Fruit fly (Drosophila melanogaster) whole organism, adult: ENCODE measurements around the gene Kap-alpha3.

Experiments used
- CG11617 ChIP-seq: fragments of 200-800 bp; sonication (Bioruptor generic); optimal IDR thresholded peaks from 2 replicates; lab custom pipeline; 2017; ENCODE audit warnings: mild to moderate bottlenecking, missing biosample characterization, missing genetic modification reagents, missing genetic modification characterization
- CG12768 ChIP-seq: fragments of 200-800 bp; sonication (Bioruptor generic); optimal IDR thresholded peaks from 2 replicates; lab custom pipeline; 2017; ENCODE audit warnings: missing biosample characterization, missing genetic modification characterization, mild to moderate bottlenecking, moderate library complexity, missing genetic modification reagents
- CG14711 ChIP-seq: fragments of 200-800 bp; sonication (Bioruptor generic); optimal IDR thresholded peaks from 2 replicates; lab custom pipeline; 2018; ENCODE audit warnings: missing biosample characterization, mild to moderate bottlenecking, missing genetic modification characterization, moderate library complexity
- CG1620 ChIP-seq: fragments of 200-800 bp; sonication (Bioruptor generic); optimal IDR thresholded peaks from 2 replicates; lab custom pipeline; 2016; ENCODE audit warnings: missing biosample characterization, missing genetic modification characterization
- CG33017 ChIP-seq: fragments of 200-800 bp; sonication (Bioruptor generic); optimal IDR thresholded peaks from 2 replicates; lab custom pipeline; 2018; ENCODE audit warnings: missing biosample characterization, mild to moderate bottlenecking, missing genetic modification characterization, moderate library complexity
- CG5204 ChIP-seq: fragments of 200-800 bp; sonication (Bioruptor generic); optimal IDR thresholded peaks from 2 replicates; lab custom pipeline; 2016; ENCODE audit warnings: missing biosample characterization, missing genetic modification characterization
- CG7045 ChIP-seq: fragments of 200-800 bp; sonication (Bioruptor generic); optimal IDR thresholded peaks from 2 replicates; lab custom pipeline; 2017; ENCODE audit warnings: missing biosample characterization, mild to moderate bottlenecking, missing genetic modification characterization
- CG7101 ChIP-seq: fragments of 200-800 bp; sonication (Bioruptor generic); optimal IDR thresholded peaks from 2 replicates; lab custom pipeline; 2018; ENCODE audit warnings: missing biosample characterization, mild to moderate bottlenecking, missing genetic modification characterization, moderate library complexity
- Clk ChIP-seq: fragments of 200-800 bp; sonication (Bioruptor generic); optimal IDR thresholded peaks from 2 replicates; lab custom pipeline; 2017; ENCODE audit warnings: missing biosample characterization, missing genetic modification characterization
- Crg-1 ChIP-seq: fragments of 200-800 bp; sonication (Bioruptor generic); optimal IDR thresholded peaks from 2 replicates; lab custom pipeline; 2016; ENCODE audit warnings: missing biosample characterization, missing genetic modification characterization
- Hr96 ChIP-seq: fragments of 200-800 bp; sonication (Bioruptor generic); optimal IDR thresholded peaks from 2 replicates; lab custom pipeline; 2016; ENCODE audit warnings: missing biosample characterization, missing genetic modification characterization
- Mnt ChIP-seq: fragments of 200-800 bp; sonication (Bioruptor generic); optimal IDR thresholded peaks from 2 replicates; lab custom pipeline; 2016; ENCODE audit warnings: missing biosample characterization, mild to moderate bottlenecking, missing genetic modification characterization
- bab1 ChIP-seq: fragments of 200-800 bp; sonication (Bioruptor generic); optimal IDR thresholded peaks from 3 replicates; lab custom pipeline; 2019; ENCODE audit warnings: missing biosample characterization, mild to moderate bottlenecking, missing genetic modification characterization, moderate library complexity
- cic ChIP-seq: fragments of 200-800 bp; sonication (Bioruptor generic); optimal IDR thresholded peaks from 2 replicates; lab custom pipeline; 2017; ENCODE audit warnings: missing biosample characterization, mild to moderate bottlenecking, missing genetic modification characterization, moderate library complexity
- cnc ChIP-seq, 2 experiments: fragments of >200 bp; optimal IDR thresholded peaks; 2 replicates each; lab custom pipeline; 2017
- kay ChIP-seq: fragments of 200-800 bp; sonication (Bioruptor generic); peaks from one replicate; lab custom pipeline; 2016; ENCODE audit warnings: missing biosample characterization, missing genetic modification characterization, borderline replicate concordance
- ovo ChIP-seq: fragments of 200-800 bp; sonication (Bioruptor generic); optimal IDR thresholded peaks from 2 replicates; lab custom pipeline; 2016; ENCODE audit warnings: missing biosample characterization, missing genetic modification characterization
- pad ChIP-seq: fragments of 200-800 bp; sonication (Bioruptor generic); optimal IDR thresholded peaks from 3 replicates; lab custom pipeline; 2017; ENCODE audit warnings: missing biosample characterization, missing genetic modification characterization, mild to moderate bottlenecking, moderate library complexity, missing genetic modification reagents
- tj ChIP-seq: fragments of 200-800 bp; sonication (Bioruptor generic); optimal IDR thresholded peaks from 3 replicates; lab custom pipeline; 2017; ENCODE audit warnings: missing biosample characterization, mild to moderate bottlenecking, missing genetic modification characterization, moderate library complexity
- toe ChIP-seq: fragments of 200-800 bp; sonication (Bioruptor generic); optimal IDR thresholded peaks from 2 replicates; lab custom pipeline; 2016; ENCODE audit warnings: missing biosample characterization, missing genetic modification characterization

Kap-alpha3 gene

dm6 chr3R:9577382-9578137 is at the start of gene Kap-alpha3, which contains the start of gene Son:
Kap-alpha3 (minus strand) TSS chr3R:9577733.
Son (plus strand) TSS chr3R:9578042.
- TF ChIP-seq CG7101 (tag; lab: Kevin White, UChicago) (peak; percentile 95), tj (GFP tag; lab: Kevin White, UChicago) (peak; percentile 85), cnc (optimal IDR thresholded peaks at IDR 0.05; lab: Kevin White, UChicago) (no peak), Mnt (GFP tag; lab: Kevin White, UChicago) (peak; percentile 95), toe (GFP tag; lab: Kevin White, UChicago) (peak; percentile 98), pad (GFP tag; lab: Kevin White, UChicago) (peak; percentile 89), Clk (GFP tag; lab: Kevin White, UChicago) (peak; percentile 88), CG1620 (peak; percentile 98), CG14711 (tag; lab: Kevin White, UChicago) (peak; percentile 97), CG11617 (GFP tag; lab: Kevin White, UChicago) (peak; percentile 98), CG33017 (peak; percentile 89), kay (GFP tag; lab: Kevin White, UChicago) (no peak), bab1 (GFP tag; lab: Kevin White, UChicago) (peak; percentile 90), Hr96 (GFP tag; lab: Kevin White, UChicago) (peak; percentile 97), CG12768 (GFP tag; lab: Kevin White, UChicago) (peak; percentile 96), CG7045 (GFP tag; lab: Kevin White, UChicago) (peak; percentile 96), ovo (peak; percentile 96), Crg-1 (GFP tag; lab: Kevin White, UChicago) (peak; percentile 97), cic (GFP tag; lab: Kevin White, UChicago) (peak; percentile 86), CG5204 (GFP tag; lab: Kevin White, UChicago) (no peak)

dm6 chr3R:9626880-9627401 is 49.4 kb upstream of the Kap-alpha3 start, which contains the start of the genes CG9427 and CG8319:
CG9427 (minus strand) TSS chr3R:9626930.
CG8319 (plus strand) TSS chr3R:9627321.
- peak; percentile 85 for TF ChIP-seq bab1 (GFP tag; lab: Kevin White, UChicago)
- TF ChIP-seq CG12768 (GFP tag; lab: Kevin White, UChicago): no peak
- TF ChIP-seq Hr96 (GFP tag; lab: Kevin White, UChicago): no peak
- peak; percentile 65 for TF ChIP-seq CG14711 (tag; lab: Kevin White, UChicago)
- peak; percentile 28 for TF ChIP-seq cic (GFP tag; lab: Kevin White, UChicago)
- peak; percentile 78 for TF ChIP-seq Mnt (GFP tag; lab: Kevin White, UChicago)
- peak; percentile 39 for TF ChIP-seq CG1620
- TF ChIP-seq CG33017: peak; percentile 33
- TF ChIP-seq CG7045 (GFP tag; lab: Kevin White, UChicago): peak; percentile 9
- TF ChIP-seq ovo: no peak
- no peak for TF ChIP-seq toe (GFP tag; lab: Kevin White, UChicago)
- TF ChIP-seq cnc (optimal IDR thresholded peaks at IDR 0.05; lab: Kevin White, UChicago): no peak
- peak; percentile 23 for TF ChIP-seq pad (GFP tag; lab: Kevin White, UChicago)
- no peak for TF ChIP-seq Clk (GFP tag; lab: Kevin White, UChicago)
- TF ChIP-seq CG11617 (GFP tag; lab: Kevin White, UChicago): peak; percentile 61
- TF ChIP-seq CG5204 (GFP tag; lab: Kevin White, UChicago): no peak
- no peak for TF ChIP-seq tj (GFP tag; lab: Kevin White, UChicago)
- peak; percentile 69 for TF ChIP-seq CG7101 (tag; lab: Kevin White, UChicago)
- peak; percentile 56 for TF ChIP-seq Crg-1 (GFP tag; lab: Kevin White, UChicago)
- TF ChIP-seq kay (GFP tag; lab: Kevin White, UChicago): no peak

- no peak for TF ChIP-seq Hr96 (GFP tag; lab: Kevin White, UChicago)
- no peak for TF ChIP-seq cic (GFP tag; lab: Kevin White, UChicago)
- no peak for TF ChIP-seq CG5204 (GFP tag; lab: Kevin White, UChicago)
- TF ChIP-seq tj (GFP tag; lab: Kevin White, UChicago): peak; percentile 63
Observed at dm6 chr3R:9626266-9626665, 48.7 kb upstream of the Kap-alpha3 start.

dm6 chr3R:9625443-9625842 is 47.9 kb upstream of the Kap-alpha3 start:
- TF ChIP-seq CG14711 (tag; lab: Kevin White, UChicago): no peak
- no peak for TF ChIP-seq Hr96 (GFP tag; lab: Kevin White, UChicago)
- no peak for TF ChIP-seq Mnt (GFP tag; lab: Kevin White, UChicago)
- no peak for TF ChIP-seq CG12768 (GFP tag; lab: Kevin White, UChicago)
- TF ChIP-seq CG1620: no peak
- no peak for TF ChIP-seq CG11617 (GFP tag; lab: Kevin White, UChicago)
- TF ChIP-seq CG33017: no peak
- TF ChIP-seq Crg-1 (GFP tag; lab: Kevin White, UChicago): no peak
- TF ChIP-seq Clk (GFP tag; lab: Kevin White, UChicago): no peak
- no peak for TF ChIP-seq cic (GFP tag; lab: Kevin White, UChicago)

- no peak for TF ChIP-seq pad (GFP tag; lab: Kevin White, UChicago)
- TF ChIP-seq Mnt (GFP tag; lab: Kevin White, UChicago): no peak
- TF ChIP-seq CG5204 (GFP tag; lab: Kevin White, UChicago): no peak
- peak; percentile 20 for TF ChIP-seq toe (GFP tag; lab: Kevin White, UChicago)
- TF ChIP-seq Hr96 (GFP tag; lab: Kevin White, UChicago): no peak
- peak; percentile 29 for TF ChIP-seq CG7045 (GFP tag; lab: Kevin White, UChicago)
- no peak for TF ChIP-seq CG1620
- no peak for TF ChIP-seq Clk (GFP tag; lab: Kevin White, UChicago)
Observed at dm6 chr3R:9620278-9620677, 42.7 kb upstream of the Kap-alpha3 start.
